Fruit fly (Drosophila melanogaster) ovary, adult (tissue): Measurements from ENCODE around the gene Chmp1.

Source experiments
- CG17801 ChIP-seq: fragments of 200-800 bp; optimal IDR thresholded peaks from 2 replicates; lab custom pipeline; 2019; ENCODE audit warnings: missing biosample characterization, mild to moderate bottlenecking, missing genetic modification characterization, moderate library complexity; ENCODE audit not compliant: partially characterized antibody

Gene Chmp1

DNA sequence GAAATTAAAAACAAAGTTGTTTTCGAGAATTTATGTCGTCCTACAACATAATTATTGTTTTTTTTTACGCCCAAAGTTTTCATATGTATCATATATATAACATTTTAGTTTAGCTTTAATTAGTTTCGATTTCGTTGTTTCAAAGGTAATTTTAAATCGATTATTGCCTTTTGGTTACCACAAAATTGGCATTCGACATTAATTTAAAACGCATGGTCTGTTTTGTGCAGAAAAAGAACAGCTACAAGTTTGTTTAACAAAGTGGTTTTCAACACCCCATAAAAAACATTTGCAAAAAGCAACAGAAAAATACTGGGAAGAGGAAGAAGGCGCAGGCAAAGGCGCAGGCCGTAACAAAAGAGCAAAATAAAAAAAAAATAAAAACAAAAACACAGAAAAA lies 45.4 kb downstream of the Chmp1 start:
- no peak for TF ChIP-seq CG17801

DNA sequence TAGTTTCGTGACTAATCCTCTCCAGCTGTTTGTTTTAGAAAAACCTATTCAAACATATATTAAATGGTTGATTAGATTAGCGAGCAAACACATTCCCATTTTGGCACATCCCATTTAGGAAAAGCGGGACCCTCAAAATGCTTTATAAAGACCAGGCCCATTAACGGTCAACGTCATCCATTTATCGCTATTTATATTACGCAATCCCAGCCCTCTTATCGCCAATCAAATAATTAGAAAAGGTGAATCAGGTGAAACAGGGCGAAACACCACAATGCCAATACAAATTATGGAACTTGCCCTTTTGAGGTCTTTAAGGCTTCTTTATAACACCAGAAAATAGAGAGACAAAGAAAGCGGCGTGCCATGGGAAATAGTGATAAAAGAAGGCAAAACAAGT lies 45.8 kb downstream of the Chmp1 start:
- no peak for TF ChIP-seq CG17801

DNA sequence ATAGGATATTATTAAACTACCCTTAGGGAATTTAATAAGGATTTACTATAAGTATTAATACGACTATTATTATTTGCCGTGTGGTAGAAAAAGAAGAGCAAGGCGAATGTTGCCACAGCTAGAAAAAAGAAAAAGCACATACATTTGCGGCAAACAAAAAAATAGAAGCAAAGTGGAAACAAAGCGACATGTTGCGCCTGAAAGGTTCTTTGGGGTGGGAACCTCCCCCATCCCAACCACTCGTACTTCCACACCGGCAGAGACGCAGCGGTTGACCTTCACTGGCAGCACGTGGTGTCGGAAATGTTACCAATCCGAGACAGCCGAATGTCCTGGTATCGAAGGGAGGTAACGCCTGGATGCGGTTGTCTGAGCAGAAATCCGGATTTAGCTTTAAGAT lies 46.5 kb downstream of the Chmp1 start:
- TF ChIP-seq CG17801 = no peak

DNA sequence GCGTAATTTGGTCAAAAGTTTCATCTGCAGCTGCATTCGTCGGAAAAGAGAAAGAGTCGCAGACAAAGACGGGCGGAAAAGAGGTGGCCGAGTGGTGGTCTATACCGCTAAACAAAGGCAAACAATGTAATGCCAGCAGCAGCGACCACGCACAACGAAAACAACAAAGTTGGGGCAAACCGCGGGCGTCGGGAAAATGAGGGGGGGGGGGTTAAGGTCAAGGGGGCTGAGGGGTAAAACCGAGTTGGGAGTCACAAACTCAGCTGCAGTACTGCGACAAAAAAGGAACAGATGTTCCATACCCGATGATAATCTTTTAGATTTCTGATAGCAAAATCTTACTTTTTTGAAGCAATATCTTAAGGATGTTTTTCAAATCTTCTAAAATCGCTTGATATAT lies 47.1 kb downstream of the Chmp1 start:
- TF ChIP-seq CG17801 = no peak

- TF ChIP-seq CG17801 = peak; percentile 60
Observed at dm6 chr3L:18634792-18635471, 48.9 kb downstream of the Chmp1 start.

DNA sequence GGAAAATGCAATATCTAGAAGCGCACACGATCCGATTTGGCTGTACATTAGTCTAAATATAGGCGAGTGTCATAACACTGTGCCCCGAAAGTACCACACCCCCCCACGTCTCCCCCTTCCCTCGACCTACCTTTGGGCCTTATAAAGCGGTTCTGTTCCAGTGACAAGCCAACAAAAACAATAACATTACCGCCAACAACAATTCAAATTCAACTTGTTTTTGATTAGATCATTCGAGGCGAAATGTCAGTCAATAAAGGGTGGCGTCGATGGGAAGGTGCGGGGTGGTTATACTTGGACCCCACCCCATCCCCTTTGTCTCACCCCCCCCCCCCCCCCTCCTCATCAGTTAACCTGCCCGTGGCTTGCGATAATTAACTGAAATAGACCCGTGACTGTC lies 50.8 kb downstream of the Chmp1 start:
- TF ChIP-seq CG17801 = no peak
